Fruit fly (Drosophila melanogaster): ENCODE data around the gene CG13887.

Gene CG13887

dm6 chr3L:884239-884638 lies 46.6 kb downstream of the CG13887 start (continued):
- TF ChIP-seq CG10543 (GFP tag; optimal IDR thresholded peaks at IDR 0.05) (no peak), gcm2 (GFP tag; optimal IDR thresholded peaks at IDR 0.05) (no peak), vvl (GFP tag; IDR thresholded peaks at IDR 0.05) (peak; percentile 30; the same call in 1 of the 2 replicates), Sox100B (GFP tag; optimal IDR thresholded peaks at IDR 0.05) (no peak), CG4328 (GFP tag; optimal IDR thresholded peaks at IDR 0.05) (no peak), CG30403 (GFP tag; optimal IDR thresholded peaks at IDR 0.05) (no peak), pb (GFP tag; optimal IDR thresholded peaks at IDR 0.05) (no peak), Usf (GFP tag; optimal IDR thresholded peaks at IDR 0.05) (no peak), CG18599 (GFP tag; optimal IDR thresholded peaks at IDR 0.05) (peak; percentile 66), bbx (GFP tag; IDR thresholded peaks at IDR 0.05; ENCODE audit: partially characterized antibody) (no peak), CG10565 (GFP tag; optimal IDR thresholded peaks at IDR 0.05) (no peak), CG14014 (GFP tag; IDR thresholded peaks at IDR 0.05) (no peak), mam (GFP tag; optimal IDR thresholded peaks at IDR 0.05) (peak; percentile 26), D19B (GFP tag; optimal IDR thresholded peaks at IDR 0.05) (no peak), Meics (GFP tag; optimal IDR thresholded peaks at IDR 0.05) (peak; percentile 33), zen2 (GFP tag; IDR thresholded peaks at IDR 0.05; ENCODE audit: partially characterized antibody) (no peak), CG9932 (GFP tag; IDR thresholded peaks at IDR 0.05) (peak; percentile 23; the same call in 1 of the 2 replicates), hbn (GFP tag; IDR thresholded peaks at IDR 0.05; ENCODE audit: partially characterized antibody) (no peak), CG8089 (GFP tag; optimal IDR thresholded peaks at IDR 0.05) (no peak)

- TF ChIP-seq CG7372 (GFP tag; IDR thresholded peaks at IDR 0.05) (0 out of 2 replicates have a peak, but pooled peaks have one; percentile 50), Med (GFP tag) (peak; percentile 20), CG14014 (GFP tag; IDR thresholded peaks at IDR 0.05) (no peak), Ets65A (GFP tag) (peak; percentile 10), gcm (GFP tag; optimal IDR thresholded peaks at IDR 0.05) (peak; percentile 9), CG10366 (GFP tag; IDR thresholded peaks at IDR 0.05) (no peak), Ssrp (tag; optimal IDR thresholded peaks at IDR 0.05) (no peak)
These were observed 47.3 kb downstream of the CG13887 start for dm6 chr3L:885006-885405.

dm6 chr3L:885624-886257 lies 48.1 kb downstream of the CG13887 start:
- no peak for TF ChIP-seq CG10565 (GFP tag; optimal IDR thresholded peaks at IDR 0.05)
- TF ChIP-seq PHDP (tag; optimal IDR thresholded peaks at IDR 0.05): peak; percentile 19
- TF ChIP-seq sug (tag; optimal IDR thresholded peaks at IDR 0.05): peak; percentile 20
- no peak for TF ChIP-seq chif (GFP tag; optimal IDR thresholded peaks at IDR 0.05)
- TF ChIP-seq CG12769 (tag; optimal IDR thresholded peaks at IDR 0.05): peak; percentile 8
- peak; percentile 11 for TF ChIP-seq CG2678 (tag; optimal IDR thresholded peaks at IDR 0.05)
- TF ChIP-seq CG7372 (GFP tag; IDR thresholded peaks at IDR 0.05): no peak
- TF ChIP-seq Ptx1 (GFP tag; IDR thresholded peaks at IDR 0.05): no peak
- peak; percentile 8 for TF ChIP-seq sens (GFP tag)
- no peak for TF ChIP-seq zen (tag; optimal IDR thresholded peaks at IDR 0.05)
- TF ChIP-seq CG34376 (GFP tag; optimal IDR thresholded peaks at IDR 0.05): peak; percentile 56
- peak; percentile 19 for TF ChIP-seq CG13894 (tag; optimal IDR thresholded peaks at IDR 0.05)
- TF ChIP-seq exex (tag; optimal IDR thresholded peaks at IDR 0.05): peak; percentile 66
- peak; percentile 90 for TF ChIP-seq sd (tag; optimal IDR thresholded peaks at IDR 0.05)
